Worm (Caenorhabditis elegans): ENCODE data around the gene R07C3.13.
"Not testable (repeated sequence)": the region's sequence is repeated elsewhere in the genome, so short reads cannot be mapped to it uniquely, and the experiment has no call there.

The R07C3.13 gene

DNA sequence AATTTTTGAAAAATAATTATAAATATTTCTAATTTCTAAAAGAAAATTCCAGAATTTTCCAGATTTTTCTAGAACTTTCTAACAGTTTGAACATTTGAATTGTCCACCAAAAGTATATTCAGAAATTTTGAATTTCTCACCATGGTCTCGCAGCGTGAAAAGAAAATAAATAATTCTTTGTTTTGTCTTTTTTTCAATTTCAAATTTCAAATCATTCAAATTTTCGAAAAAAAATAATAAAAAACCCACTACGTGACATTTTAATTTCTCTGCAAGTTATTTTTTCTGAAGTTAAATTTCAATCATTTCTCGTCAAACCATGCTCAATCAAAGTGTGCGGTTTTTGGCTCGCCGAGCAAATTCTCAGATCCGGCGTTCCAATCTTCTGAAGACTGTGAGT lies 5.5 kb upstream of the R07C3.13 start, which contains the start of gene acs-15:
acs-15 (plus strand) TSS at position 301 of the 400 bp plus-strand sequence.
- TF ChIP-seq ceh-63 (GFP tag; optimal IDR thresholded peaks at IDR 0.05) = no peak
- no peak for TF ChIP-seq F16B12.6 (tag; optimal IDR thresholded peaks at IDR 0.05)
- no peak for TF ChIP-seq ztf-4 (tag; optimal IDR thresholded peaks at IDR 0.05)
- no peak for TF ChIP-seq efl-1 (optimal IDR thresholded peaks at IDR 0.05)
- TF ChIP-seq efl-1 (GFP tag; optimal IDR thresholded peaks at IDR 0.05 in 1 of 2) = peak in 1 of 2 experiments; percentile 6
- TF ChIP-seq snu-23 (GFP tag; optimal IDR thresholded peaks at IDR 0.05) = no peak
- TF ChIP-seq hpl-2 (GFP tag; optimal IDR thresholded peaks at IDR 0.05) = no peak
- no peak for TF ChIP-seq nhr-12 (tag; optimal IDR thresholded peaks at IDR 0.05)
- TF ChIP-seq jun-1 (tag; optimal IDR thresholded peaks at IDR 0.05) = no peak

DNA sequence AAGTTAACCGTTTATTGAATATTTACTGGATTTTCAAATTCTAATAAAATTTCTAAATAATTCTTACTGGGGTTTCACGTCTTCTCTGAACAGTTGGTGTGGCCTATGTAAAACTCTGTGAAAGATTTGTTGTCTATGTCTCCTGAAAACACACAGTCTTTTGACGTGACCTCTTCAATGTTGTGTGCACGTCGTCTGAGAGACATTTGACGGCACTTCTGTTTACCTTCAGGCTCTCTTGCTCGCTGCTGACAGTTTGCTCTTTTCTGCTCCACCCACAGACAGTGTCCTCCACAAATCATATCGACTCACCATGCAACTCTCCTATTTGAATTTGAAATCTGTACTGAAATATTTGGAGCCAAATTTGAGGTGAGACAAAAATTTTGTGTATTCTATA lies 3.6 kb upstream of the R07C3.13 start, which contains the start of gene fbxc-34:
fbxc-34 (plus strand) TSS at position 301 of the 400 bp plus-strand sequence.
- not testable (repeated sequence) for TF ChIP-seq jun-1, C16A3.4, xbp-1 (tag; optimal IDR thresholded peaks at IDR 0.05)

DNA sequence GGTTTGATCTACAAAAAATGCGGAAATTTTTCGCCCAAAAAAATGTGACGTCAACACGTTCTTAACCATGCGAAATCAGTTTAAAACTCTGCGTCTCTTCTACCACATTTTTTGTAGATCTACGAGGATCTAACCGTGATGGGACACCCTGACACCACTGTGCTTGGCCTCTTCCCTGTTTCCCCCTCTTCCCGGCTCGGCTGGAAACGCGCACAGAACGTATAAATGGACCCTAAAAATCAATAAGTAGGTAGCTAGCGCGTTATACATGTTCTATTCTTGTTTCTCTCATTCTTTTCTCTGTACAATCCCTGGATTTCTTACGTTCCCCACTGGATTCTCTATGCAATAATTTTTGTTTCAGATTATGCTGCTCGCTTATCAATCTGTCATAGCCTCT lies 3.7 kb downstream of the R07C3.13 start, which contains the start of gene fbxc-28:
fbxc-28 (plus strand) TSS at position 301 of the 400 bp plus-strand sequence.
- TF ChIP-seq efl-1 (optimal IDR thresholded peaks at IDR 0.05) = no peak
- TF ChIP-seq efl-1 (GFP tag; optimal IDR thresholded peaks at IDR 0.05 in 1 of 2) = peak in 1 of 2 experiments; percentile 17
- TF ChIP-seq tlp-1 (tag; optimal IDR thresholded peaks at IDR 0.05) = no peak
- no peak for TF ChIP-seq zip-4 (GFP tag; optimal IDR thresholded peaks at IDR 0.05)
- no peak for TF ChIP-seq egl-27 (tag; optimal IDR thresholded peaks at IDR 0.05)

DNA sequence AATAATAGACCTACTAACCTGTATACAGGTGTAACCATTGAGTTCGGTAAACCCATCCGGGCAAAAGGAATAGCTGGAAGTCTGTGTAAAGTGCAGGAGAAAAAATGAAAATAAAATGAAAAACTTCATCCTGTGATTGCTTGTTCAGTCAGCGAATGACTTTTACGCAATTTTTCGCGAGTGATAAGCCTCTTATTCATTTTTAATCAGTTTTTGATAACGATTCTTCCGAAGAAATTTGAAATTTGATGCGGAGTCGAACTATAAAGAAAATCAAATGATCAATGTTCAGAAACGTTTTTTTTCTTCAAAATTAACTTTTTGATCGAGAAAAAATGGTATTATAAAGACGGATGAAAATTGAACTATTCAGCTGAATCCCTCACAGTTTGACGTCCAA lies 4.5 kb downstream of the R07C3.13 start:
- peak; percentile 13 for TF ChIP-seq jun-1 (tag; optimal IDR thresholded peaks at IDR 0.05)
- no peak for TF ChIP-seq unc-98 (GFP tag; IDR thresholded peaks at IDR 0.05)
- TF ChIP-seq lin-15B (tag; optimal IDR thresholded peaks at IDR 0.05) = no peak
- peak; percentile 94 for TF ChIP-seq elt-2 (tag; optimal IDR thresholded peaks at IDR 0.05)
- no peak for TF ChIP-seq hlh-4 (tag; optimal IDR thresholded peaks at IDR 0.05)

DNA sequence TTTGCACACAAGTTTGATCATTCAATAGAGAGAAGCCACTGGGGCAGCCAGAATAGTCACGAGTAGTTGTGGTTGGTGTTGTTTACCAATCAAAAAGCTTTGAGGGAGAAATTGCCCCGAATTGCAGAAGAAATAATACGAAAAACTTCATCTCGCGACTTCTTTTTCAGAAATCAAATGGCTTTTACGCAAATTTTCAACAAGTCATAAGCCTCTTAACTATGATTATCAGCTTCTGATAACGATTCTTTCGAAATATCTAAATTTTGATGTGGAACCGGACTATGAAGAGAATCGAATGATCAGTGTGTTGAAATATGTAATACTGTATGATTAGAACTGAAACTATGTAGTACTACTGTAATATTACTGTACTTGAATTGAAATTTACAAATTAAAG lies 6.9 kb downstream of the R07C3.13 start:
- no peak for TF ChIP-seq efl-1 (optimal IDR thresholded peaks at IDR 0.05)
- peak in 1 of 2 experiments; percentile 52 for TF ChIP-seq efl-1 (GFP tag; optimal IDR thresholded peaks at IDR 0.05 in 1 of 2)
- no peak for TF ChIP-seq pag-3 (tag; optimal IDR thresholded peaks at IDR 0.05; ENCODE audit: borderline replicate concordance, insufficient read depth)
- no peak for TF ChIP-seq C16A3.4 (tag; optimal IDR thresholded peaks at IDR 0.05)
- TF ChIP-seq irx-1 (tag; optimal IDR thresholded peaks at IDR 0.05) = no peak
- peak; percentile 64 for TF ChIP-seq elt-2 (tag; optimal IDR thresholded peaks at IDR 0.05)

DNA sequence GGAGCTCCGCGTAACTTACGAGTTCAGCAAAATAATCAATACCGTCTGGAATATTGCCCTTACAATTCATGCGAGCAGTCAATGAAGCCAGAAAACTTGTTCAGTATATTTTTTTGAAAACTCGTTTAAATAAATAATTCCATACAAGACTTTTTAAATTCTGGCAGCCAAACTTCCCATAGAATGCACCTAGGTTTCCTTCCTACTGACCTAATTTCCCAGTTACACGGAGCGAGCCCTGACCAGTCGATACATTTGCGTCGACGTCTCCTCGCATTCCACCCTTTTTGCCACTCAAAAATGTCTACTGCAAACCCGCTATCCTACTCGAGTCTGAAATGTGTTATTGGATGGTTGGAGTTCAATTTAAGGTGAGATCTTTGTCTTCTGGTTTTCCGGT lies 9.9 kb downstream of the R07C3.13 start, which contains the start of gene fbxc-30:
fbxc-30 (plus strand) TSS at position 301 of the 400 bp plus-strand sequence.
- no peak for TF ChIP-seq elt-2 (tag; optimal IDR thresholded peaks at IDR 0.05)
- TF ChIP-seq hpl-2 (GFP tag; optimal IDR thresholded peaks at IDR 0.05) = no peak
- no peak for TF ChIP-seq egl-27 (tag; optimal IDR thresholded peaks at IDR 0.05)
- TF ChIP-seq ceh-82 (tag; optimal IDR thresholded peaks at IDR 0.05) = no peak
- TF ChIP-seq blmp-1 (tag; optimal IDR thresholded peaks at IDR 0.05) = no peak
- no peak for TF ChIP-seq lin-39 (tag; optimal IDR thresholded peaks at IDR 0.05)
- no peak for TF ChIP-seq nhr-28 (tag; optimal IDR thresholded peaks at IDR 0.05)
- TF ChIP-seq ceh-88 (GFP tag; IDR thresholded peaks at IDR 0.05) = no peak
- no peak for TF ChIP-seq unc-86 (tag; optimal IDR thresholded peaks at IDR 0.05)
- TF ChIP-seq dsc-1 (tag; optimal IDR thresholded peaks at IDR 0.05) = no peak
- TF ChIP-seq nhr-20 (tag; optimal IDR thresholded peaks at IDR 0.05) = no peak
- no peak for TF ChIP-seq zag-1 (tag; optimal IDR thresholded peaks at IDR 0.05)

DNA sequence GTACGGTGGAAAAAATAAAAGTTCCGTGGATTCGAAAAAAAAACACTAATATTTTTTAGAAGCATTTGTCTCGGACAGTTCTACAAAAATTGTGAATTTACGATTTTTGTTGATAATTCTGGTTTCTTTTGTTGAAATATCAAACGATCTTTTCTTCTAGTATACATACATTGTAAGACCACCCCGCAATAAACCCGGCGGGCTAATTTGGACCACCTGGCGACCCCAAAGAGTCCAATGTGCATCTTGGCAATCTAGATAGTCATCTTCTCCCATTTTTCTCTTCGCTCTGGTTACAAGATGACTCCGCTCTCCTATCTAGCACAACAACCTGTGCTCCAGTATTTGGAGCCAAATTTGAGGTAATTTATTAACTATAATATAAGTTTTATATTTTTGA lies 11.5 kb downstream of the R07C3.13 start, which contains the start of gene fbxc-29:
fbxc-29 (plus strand) TSS at position 301 of the 400 bp plus-strand sequence.
- TF ChIP-seq ceh-90 (tag; optimal IDR thresholded peaks at IDR 0.05) (no peak), C16A3.4 (tag; optimal IDR thresholded peaks at IDR 0.05) (no peak), ama-1 (optimal IDR thresholded peaks at IDR 0.05) (no peak), dsc-1 (tag; optimal IDR thresholded peaks at IDR 0.05) (peak; percentile 17), skn-1 (tag; optimal IDR thresholded peaks at IDR 0.05) (no peak), nhr-12 (tag; optimal IDR thresholded peaks at IDR 0.05) (no peak)

Data from whole organism, L1 larva.